Worm (Caenorhabditis elegans): ENCODE measurements around the gene srg-56.

srg-56 gene

ce11 chrV:2757226-2757893, 19.3 kb upstream of the srg-56 start, which contains the start of gene srx-28:
TSS of gene srx-28 (minus strand) at chrV:2757276.
- TF ChIP-seq snpc-4 (tag; optimal IDR thresholded peaks at IDR 0.05) (no peak), unc-62 (GFP tag; optimal IDR thresholded peaks at IDR 0.05) (no peak), flh-1 (GFP tag; optimal IDR thresholded peaks at IDR 0.05) (no peak), ceh-43 (GFP tag; optimal IDR thresholded peaks at IDR 0.05) (no peak), blmp-1 (tag; optimal IDR thresholded peaks at IDR 0.05) (no peak), cnd-1 (tag; optimal IDR thresholded peaks at IDR 0.05) (no peak), nhr-76 (tag; optimal IDR thresholded peaks at IDR 0.05) (no peak), mep-1 (tag; optimal IDR thresholded peaks at IDR 0.05) (no peak), mab-5 (tag; optimal IDR thresholded peaks at IDR 0.05) (no peak), ztf-11 (tag; optimal IDR thresholded peaks at IDR 0.05) (no peak), lin-32 (GFP tag; optimal IDR thresholded peaks at IDR 0.05) (no peak), pha-4 (tag; optimal IDR thresholded peaks at IDR 0.05) (no peak), zip-8 (tag; optimal IDR thresholded peaks at IDR 0.05) (no peak), mls-2 (tag; optimal IDR thresholded peaks at IDR 0.05) (no peak), lsy-2 (tag; optimal IDR thresholded peaks at IDR 0.05) (no peak)

ce11 chrV:2753007-2753406, 14.9 kb upstream of the srg-56 start, which contains the start of gene srx-26:
TSS of gene srx-26 (minus strand) at chrV:2753107.
- TF ChIP-seq nhr-12 (tag; optimal IDR thresholded peaks at IDR 0.05) (no peak), ham-2 (GFP tag; optimal IDR thresholded peaks at IDR 0.05) (no peak), lin-32 (GFP tag; optimal IDR thresholded peaks at IDR 0.05) (no peak), ztf-11 (tag; optimal IDR thresholded peaks at IDR 0.05) (no peak), snpc-4 (tag; optimal IDR thresholded peaks at IDR 0.05) (no peak), flh-1 (GFP tag; optimal IDR thresholded peaks at IDR 0.05) (no peak), ceh-43 (GFP tag; optimal IDR thresholded peaks at IDR 0.05) (no peak), zip-8 (tag; optimal IDR thresholded peaks at IDR 0.05) (no peak), bed-3 (GFP tag; optimal IDR thresholded peaks at IDR 0.05) (no peak), mab-5 (tag; optimal IDR thresholded peaks at IDR 0.05) (no peak), mep-1 (tag; optimal IDR thresholded peaks at IDR 0.05) (no peak), blmp-1 (tag; optimal IDR thresholded peaks at IDR 0.05) (no peak), sptf-1 (tag; optimal IDR thresholded peaks at IDR 0.05) (no peak), tbx-8 (GFP tag; optimal IDR thresholded peaks at IDR 0.05) (no peak), pha-4 (tag; optimal IDR thresholded peaks at IDR 0.05) (no peak), mls-2 (tag; optimal IDR thresholded peaks at IDR 0.05) (no peak), elt-1 (tag; optimal IDR thresholded peaks at IDR 0.05; ENCODE audit: borderline replicate concordance, insufficient read depth) (no peak)

- TF ChIP-seq cnd-1 (tag; optimal IDR thresholded peaks at IDR 0.05): no peak
These were observed 11.9 kb upstream of the srg-56 start, which contains the start of gene srx-24 for ce11 chrV:2750006-2750405. TSS of gene srx-24 (minus strand) at chrV:2750106.

- no peak for TF ChIP-seq elt-1 (tag; optimal IDR thresholded peaks at IDR 0.05; ENCODE audit: borderline replicate concordance, insufficient read depth)
- no peak for TF ChIP-seq nhr-2 (tag; optimal IDR thresholded peaks at IDR 0.05)
- no peak for TF ChIP-seq unc-62 (GFP tag; optimal IDR thresholded peaks at IDR 0.05)
- TF ChIP-seq mab-5 (tag; optimal IDR thresholded peaks at IDR 0.05): no peak
- TF ChIP-seq unc-39 (tag; optimal IDR thresholded peaks at IDR 0.05): no peak
- no peak for TF ChIP-seq drap-1 (GFP tag; optimal IDR thresholded peaks at IDR 0.05)
- TF ChIP-seq nhr-28 (tag; optimal IDR thresholded peaks at IDR 0.05): no peak
- TF ChIP-seq lin-32 (GFP tag; optimal IDR thresholded peaks at IDR 0.05): no peak
- TF ChIP-seq mls-2 (tag; optimal IDR thresholded peaks at IDR 0.05): no peak
- no peak for TF ChIP-seq flh-1 (GFP tag; optimal IDR thresholded peaks at IDR 0.05)
- TF ChIP-seq hlh-1 (tag; optimal IDR thresholded peaks at IDR 0.05): no peak
These were observed 8.3 kb upstream of the srg-56 start for ce11 chrV:2746404-2746803.

ce11 chrV:2742298-2742697, 4.2 kb upstream of the srg-56 start, which contains the start of gene srg-62:
TSS of gene srg-62 (minus strand) at chrV:2742398.
- TF ChIP-seq sptf-1 (tag; optimal IDR thresholded peaks at IDR 0.05) (no peak), bed-3 (GFP tag; optimal IDR thresholded peaks at IDR 0.05) (no peak), nhr-2 (tag; optimal IDR thresholded peaks at IDR 0.05) (no peak), cnd-1 (tag; optimal IDR thresholded peaks at IDR 0.05) (no peak), drap-1 (GFP tag; optimal IDR thresholded peaks at IDR 0.05) (no peak), mep-1 (tag; optimal IDR thresholded peaks at IDR 0.05) (no peak), lin-32 (GFP tag; optimal IDR thresholded peaks at IDR 0.05) (no peak), ces-1 (GFP tag; optimal IDR thresholded peaks at IDR 0.05) (no peak), lsy-2 (tag; optimal IDR thresholded peaks at IDR 0.05) (no peak), tbx-8 (GFP tag; optimal IDR thresholded peaks at IDR 0.05) (no peak)

- TF ChIP-seq blmp-1 (tag; optimal IDR thresholded peaks at IDR 0.05): no peak
- no peak for TF ChIP-seq pha-4 (tag; optimal IDR thresholded peaks at IDR 0.05)
- TF ChIP-seq nhr-237 (tag; optimal IDR thresholded peaks at IDR 0.05): no peak
- TF ChIP-seq zip-8 (tag; optimal IDR thresholded peaks at IDR 0.05): no peak
- no peak for TF ChIP-seq M03D4.4 (tag; optimal IDR thresholded peaks at IDR 0.05)
- TF ChIP-seq cnd-1 (tag; optimal IDR thresholded peaks at IDR 0.05): no peak
- TF ChIP-seq ceh-39 (tag; optimal IDR thresholded peaks at IDR 0.05): no peak
- TF ChIP-seq ces-1 (GFP tag; optimal IDR thresholded peaks at IDR 0.05): no peak
- TF ChIP-seq ztf-11 (tag; optimal IDR thresholded peaks at IDR 0.05): no peak
- TF ChIP-seq nhr-12 (tag; optimal IDR thresholded peaks at IDR 0.05): no peak
- TF ChIP-seq lin-32 (GFP tag; optimal IDR thresholded peaks at IDR 0.05): no peak
- no peak for TF ChIP-seq drap-1 (GFP tag; optimal IDR thresholded peaks at IDR 0.05)
- no peak for TF ChIP-seq sem-2 (GFP tag; optimal IDR thresholded peaks at IDR 0.05)
These were observed 2.2 kb upstream of the srg-56 start, which contains the start of gene srg-61 for ce11 chrV:2740228-2740627. TSS of gene srg-61 (minus strand) at chrV:2740328.
